Worm (Caenorhabditis elegans) whole organism, L4/young adult: Measurements from ENCODE around the gene B0252.11.

Source experiments
- W03F9.2 ChIP-seq: fragments of 150-350 bp; optimal IDR thresholded peaks from 2 replicates; lab custom pipeline; 2014; ENCODE audit warnings: missing biosample characterization, missing genetic modification characterization
- dao-5 ChIP-seq: sonication (generic microtip); optimal IDR thresholded peaks from 2 replicates; lab custom pipeline; 2016; ENCODE audit warnings: missing genotype, missing genetic modification characterization, moderate library complexity, missing compliant biosample characterization
- him-1 ChIP-seq: sonication (generic microtip); optimal IDR thresholded peaks from 2 replicates; lab custom pipeline; 2016; ENCODE audit warnings: missing genotype, missing genetic modification reagents, missing genetic modification characterization, missing compliant biosample characterization

Gene B0252.11

ce11 chrII:6884568-6884967 lies 33.0 kb downstream of the B0252.11 start:
- no peak for TF ChIP-seq W03F9.2
- no peak for TF ChIP-seq dao-5 (tag; lab: Kevin White, UChicago)
- no peak for TF ChIP-seq him-1 (tag; lab: Kevin White, UChicago)

ce11 chrII:6883716-6884115 lies 33.9 kb downstream of the B0252.11 start, which contains the start of gene pmp-1:
Gene pmp-1, minus strand, starts transcription at chrII:6883754.
- TF ChIP-seq dao-5 (tag; lab: Kevin White, UChicago) (no peak), him-1 (tag; lab: Kevin White, UChicago) (no peak), W03F9.2 (no peak)

- TF ChIP-seq dao-5 (tag; lab: Kevin White, UChicago) (no peak), him-1 (tag; lab: Kevin White, UChicago) (no peak), W03F9.2 (no peak)
Measured at ce11 chrII:6882335-6882734, 35.3 kb downstream of the B0252.11 start.

ce11 chrII:6880067-6880466 lies 37.5 kb downstream of the B0252.11 start, which contains the start of gene C44B7.7:
Gene C44B7.7, minus strand, starts transcription at chrII:6880167.
- TF ChIP-seq him-1 (tag; lab: Kevin White, UChicago) (no peak), W03F9.2 (no peak), dao-5 (tag; lab: Kevin White, UChicago) (no peak)

DNA sequence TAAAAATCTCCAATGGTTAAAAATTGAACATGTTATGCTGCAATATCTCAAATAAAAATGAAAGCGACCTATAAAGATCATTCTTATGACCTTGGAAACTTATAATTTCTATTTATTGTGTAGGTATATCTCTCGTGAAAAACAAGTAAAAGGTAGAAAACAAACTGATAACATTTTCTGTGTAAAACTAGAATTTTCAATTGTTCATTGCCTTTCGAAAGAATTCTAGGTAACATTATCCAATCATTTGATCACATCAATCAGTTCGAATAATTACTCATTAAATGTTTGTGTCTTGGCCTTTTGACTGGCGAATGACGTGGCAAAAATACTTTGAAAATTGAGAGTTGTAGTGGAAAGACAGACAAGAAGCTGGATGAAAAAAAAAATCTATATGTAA lies 39.7 kb downstream of the B0252.11 start:
- TF ChIP-seq W03F9.2 (no peak), him-1 (tag; lab: Kevin White, UChicago) (no peak), dao-5 (tag; lab: Kevin White, UChicago) (no peak)

DNA sequence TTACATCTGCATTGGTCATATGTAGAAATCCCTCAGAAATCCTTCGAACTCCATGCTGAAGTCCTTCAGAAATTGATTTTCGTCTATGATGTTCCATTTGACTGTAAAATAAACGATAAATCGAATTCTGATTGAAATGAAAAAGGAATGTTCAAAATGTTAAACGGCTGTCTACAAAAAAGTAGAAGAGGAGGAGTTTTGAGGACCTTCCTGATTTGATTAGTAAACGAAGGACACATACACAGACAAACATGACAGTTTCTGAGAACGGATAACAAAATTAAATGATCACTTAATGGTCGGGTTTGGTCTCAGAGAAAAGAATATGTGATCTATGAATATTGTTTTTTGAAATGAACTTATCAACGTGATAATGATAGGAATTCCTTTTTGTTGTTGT lies 40.7 kb downstream of the B0252.11 start, which contains the start of gene slc-36.5:
Gene slc-36.5, minus strand, starts transcription at position 101 of the 400 bp plus-strand sequence.
- TF ChIP-seq dao-5 (tag; lab: Kevin White, UChicago) (no peak), him-1 (tag; lab: Kevin White, UChicago) (no peak), W03F9.2 (no peak)

ce11 chrII:6872493-6872892 lies 45.1 kb downstream of the B0252.11 start, which contains the start of gene C44B7.5:
Gene C44B7.5, minus strand, starts transcription at chrII:6872593.
- no peak for TF ChIP-seq him-1 (tag; lab: Kevin White, UChicago)
- TF ChIP-seq W03F9.2 = no peak
- no peak for TF ChIP-seq dao-5 (tag; lab: Kevin White, UChicago)

DNA sequence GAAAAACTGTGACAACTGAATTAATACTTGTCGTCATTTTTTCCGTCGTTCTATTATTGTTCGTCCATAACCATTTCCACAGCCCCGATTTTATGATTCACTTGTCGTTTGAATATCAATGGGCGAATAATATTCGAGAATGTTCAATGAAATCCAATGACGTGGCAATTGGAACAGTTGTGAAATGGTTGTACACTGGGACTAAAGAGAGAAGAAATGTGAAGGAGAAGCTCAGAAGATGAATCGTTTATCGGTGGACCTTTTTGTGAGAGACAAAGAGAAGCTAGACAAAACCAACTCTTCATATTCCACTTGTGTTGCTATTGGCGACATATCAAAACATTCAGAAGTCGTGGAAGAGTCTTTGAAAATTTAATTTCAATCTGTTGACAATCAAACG lies 46.8 kb downstream of the B0252.11 start, which contains the start of gene clhm-1:
Gene clhm-1, minus strand, starts transcription at position 207 of the 400 bp plus-strand sequence.
- TF ChIP-seq W03F9.2 = no peak
- no peak for TF ChIP-seq dao-5 (tag; lab: Kevin White, UChicago)
- no peak for TF ChIP-seq him-1 (tag; lab: Kevin White, UChicago)
